Fruit fly (Drosophila melanogaster) Kc167 (cell line): ENCODE measurements around the gene Arpc5.

Experiments used
- Myc ChIP-seq: fragments of >200 bp; optimal IDR thresholded peaks from 2 replicates; lab custom pipeline; 2017; ENCODE audit warnings: missing external identifiers
- Sin3A ChIP-seq: fragments of >200 bp; optimal IDR thresholded peaks from 2 replicates; lab custom pipeline; 2018; ENCODE audit warnings: missing external identifiers
- h ChIP-seq: fragments of >200 bp; optimal IDR thresholded peaks from 3 replicates; lab custom pipeline; 2018; ENCODE audit warnings: missing external identifiers
- insv ChIP-seq: fragments of >200 bp; optimal IDR thresholded peaks from 3 replicates; lab custom pipeline; 2018; ENCODE audit warnings: missing external identifiers
- psq ChIP-seq: fragments of >200 bp; optimal IDR thresholded peaks from 2 replicates; lab custom pipeline; 2017; ENCODE audit warnings: missing external identifiers
- ttk ChIP-seq: sonication (Bioruptor generic); optimal IDR thresholded peaks from 2 replicates; lab custom pipeline; 2017; ENCODE audit warnings: missing external identifiers

Arpc5 gene

dm6 chr2L:2579669-2580351 lies at the start of gene Arpc5, which contains the start of gene ND-B17.2:
Gene Arpc5 (plus strand): TSS chr2L:2580292.
Gene ND-B17.2 (minus strand): TSS chr2L:2580172.
- no peak for TF ChIP-seq Myc
- no peak for TF ChIP-seq insv (lab: Kevin White, UChicago)
- no peak for TF ChIP-seq h (lab: Kevin White, UChicago)
- no peak for TF ChIP-seq Sin3A (lab: Kevin White, UChicago)
- no peak for TF ChIP-seq ttk (lab: Kevin White, UChicago)
- no peak for TF ChIP-seq psq

DNA sequence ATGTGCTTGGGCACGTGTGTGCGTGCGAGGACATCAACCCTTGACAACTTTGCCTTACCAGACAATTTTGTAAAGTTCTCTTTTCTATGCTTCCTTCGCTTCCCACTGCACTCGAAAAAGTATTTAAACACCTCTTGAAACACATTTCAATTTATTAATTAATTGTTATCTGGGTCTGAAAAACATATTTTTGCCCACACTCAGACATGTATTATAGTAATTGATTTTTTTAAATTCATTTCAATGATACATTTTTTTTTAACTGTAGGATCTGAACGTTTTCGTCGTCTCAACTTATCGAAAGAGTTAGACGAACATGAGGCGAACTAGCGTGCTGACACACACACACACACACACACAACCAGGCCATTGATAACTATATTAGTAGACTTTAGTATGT lies 37.6 kb upstream of the Arpc5 start:
- TF ChIP-seq psq (no peak), Myc (no peak), h (lab: Kevin White, UChicago) (no peak), ttk (lab: Kevin White, UChicago) (no peak), Sin3A (lab: Kevin White, UChicago) (no peak), insv (lab: Kevin White, UChicago) (no peak)

dm6 chr2L:2552725-2553124 lies 27.4 kb upstream of the Arpc5 start, which contains the start of gene CG3515:
Gene CG3515 (minus strand): TSS chr2L:2552825.
- TF ChIP-seq ttk (lab: Kevin White, UChicago) (no peak), h (lab: Kevin White, UChicago) (no peak), psq (no peak), Myc (no peak), insv (lab: Kevin White, UChicago) (no peak), Sin3A (lab: Kevin White, UChicago) (no peak)

DNA sequence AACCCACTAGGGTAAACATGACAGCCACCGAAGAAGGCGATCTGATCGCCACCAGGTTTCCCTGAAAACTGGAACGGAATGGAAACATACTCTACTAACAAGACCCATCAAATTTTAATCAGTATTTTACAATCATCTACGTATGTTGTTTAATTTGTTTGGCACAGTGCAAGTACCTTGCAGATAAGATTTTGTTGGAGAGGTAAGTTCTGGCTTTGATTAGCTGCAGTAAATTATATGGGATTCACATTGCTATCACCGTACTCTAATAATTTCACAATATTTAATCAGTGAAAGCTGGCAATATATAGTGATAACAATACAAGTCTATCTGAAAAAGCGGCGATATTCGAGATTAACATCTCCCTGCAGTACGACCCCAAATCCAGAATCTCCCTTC lies 15.3 kb upstream of the Arpc5 start, which contains the start of gene Cyp309a1:
Gene Cyp309a1 (minus strand): TSS at position 73 of the 400 bp plus-strand sequence.
- TF ChIP-seq h (lab: Kevin White, UChicago) (no peak), Myc (no peak), insv (lab: Kevin White, UChicago) (no peak), ttk (lab: Kevin White, UChicago) (no peak)

DNA sequence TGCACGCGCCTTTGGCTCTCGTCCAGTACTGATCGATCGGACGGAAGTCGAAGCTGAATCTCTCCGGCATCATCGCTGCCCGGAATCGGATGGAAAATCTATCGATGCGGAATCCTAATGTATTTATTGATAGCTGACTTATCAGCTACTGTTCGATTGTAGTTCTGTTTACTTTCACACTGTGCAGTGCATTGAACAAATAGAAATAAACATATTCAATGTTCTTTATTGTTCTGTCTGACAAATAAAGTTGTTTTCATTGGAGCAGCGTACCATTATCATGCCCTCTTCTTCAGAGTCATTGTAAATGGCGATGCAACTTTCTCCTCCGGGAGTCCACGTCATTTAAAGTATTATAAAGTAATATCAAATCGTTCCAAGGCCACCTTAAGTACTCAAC lies 7.2 kb upstream of the Arpc5 start, which contains the start of gene Cyp309a2:
Gene Cyp309a2 (minus strand): TSS at position 101 of the 400 bp plus-strand sequence.
- no peak for TF ChIP-seq insv (lab: Kevin White, UChicago)
- no peak for TF ChIP-seq Myc
- TF ChIP-seq ttk (lab: Kevin White, UChicago): no peak
- no peak for TF ChIP-seq psq
- TF ChIP-seq Sin3A (lab: Kevin White, UChicago): no peak
- no peak for TF ChIP-seq h (lab: Kevin White, UChicago)

DNA sequence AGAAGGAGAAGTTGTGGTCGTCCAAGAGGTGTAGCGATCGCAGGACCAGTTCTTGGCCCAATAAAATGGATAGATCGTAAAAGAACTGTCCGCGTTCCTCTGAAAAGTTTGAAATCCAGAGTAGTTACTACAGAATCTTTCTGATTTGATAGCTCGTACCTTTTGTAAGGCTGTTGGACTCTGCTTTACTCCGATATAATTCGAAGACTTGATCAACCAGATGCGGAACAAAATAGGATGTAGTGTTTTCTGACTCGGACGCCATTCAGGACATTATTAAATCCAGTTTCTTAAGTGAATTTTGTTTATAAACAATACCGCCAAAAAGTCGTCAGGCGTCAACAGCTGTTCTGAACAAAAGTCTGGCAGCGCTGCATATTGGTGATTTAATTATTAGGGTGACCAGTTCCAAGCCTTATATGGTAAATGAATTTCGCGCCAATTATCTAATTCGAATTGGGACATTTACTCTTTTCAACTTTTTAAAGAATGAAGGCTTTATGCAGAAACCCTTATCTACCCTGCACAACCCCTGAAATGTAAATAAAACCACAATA lies 5.3 kb upstream of the Arpc5 start, which contains the start of the genes Rad1 and Sws1:
Gene Rad1 (minus strand): TSS at position 336 of the 557 bp plus-strand sequence.
Gene Sws1 (minus strand): TSS at position 336 of the 557 bp plus-strand sequence.
- TF ChIP-seq psq: no peak
- TF ChIP-seq h (lab: Kevin White, UChicago): no peak
- TF ChIP-seq insv (lab: Kevin White, UChicago): no peak
- no peak for TF ChIP-seq ttk (lab: Kevin White, UChicago)
- TF ChIP-seq Sin3A (lab: Kevin White, UChicago): no peak
- TF ChIP-seq Myc: no peak

dm6 chr2L:2576565-2577360 lies 3.3 kb upstream of the Arpc5 start, which contains the start of gene insv:
Gene insv (minus strand): TSS chr2L:2576997.
- no peak for TF ChIP-seq psq
- no peak for TF ChIP-seq h (lab: Kevin White, UChicago)
- TF ChIP-seq insv (lab: Kevin White, UChicago): no peak
- TF ChIP-seq Myc: no peak
- TF ChIP-seq Sin3A (lab: Kevin White, UChicago): no peak
- no peak for TF ChIP-seq ttk (lab: Kevin White, UChicago)

DNA sequence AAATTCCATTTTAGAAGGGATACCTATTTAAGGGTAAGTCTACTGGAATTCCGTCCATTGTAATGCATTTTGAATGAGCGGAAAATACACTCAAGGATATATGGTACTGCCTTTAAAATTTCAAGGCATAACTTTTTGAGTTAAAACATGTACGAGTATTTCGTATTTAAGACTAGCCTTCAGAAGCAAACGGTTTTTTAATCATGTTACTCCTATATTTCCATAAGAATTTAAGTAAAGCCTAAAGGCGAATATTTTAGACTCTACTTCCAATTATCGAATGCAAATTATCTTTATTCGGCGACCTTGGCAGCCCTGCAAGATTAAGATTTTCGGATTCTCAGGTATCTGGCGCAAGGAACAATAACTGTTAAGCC lies 2.7 kb upstream of the Arpc5 start, which contains the start of gene Elba2:
Gene Elba2 (plus strand): TSS at position 327 of the 377 bp plus-strand sequence.
- no peak for TF ChIP-seq h (lab: Kevin White, UChicago)
- TF ChIP-seq ttk (lab: Kevin White, UChicago): no peak
- no peak for TF ChIP-seq Myc
- TF ChIP-seq Sin3A (lab: Kevin White, UChicago): no peak
- no peak for TF ChIP-seq psq
- no peak for TF ChIP-seq insv (lab: Kevin White, UChicago)

DNA sequence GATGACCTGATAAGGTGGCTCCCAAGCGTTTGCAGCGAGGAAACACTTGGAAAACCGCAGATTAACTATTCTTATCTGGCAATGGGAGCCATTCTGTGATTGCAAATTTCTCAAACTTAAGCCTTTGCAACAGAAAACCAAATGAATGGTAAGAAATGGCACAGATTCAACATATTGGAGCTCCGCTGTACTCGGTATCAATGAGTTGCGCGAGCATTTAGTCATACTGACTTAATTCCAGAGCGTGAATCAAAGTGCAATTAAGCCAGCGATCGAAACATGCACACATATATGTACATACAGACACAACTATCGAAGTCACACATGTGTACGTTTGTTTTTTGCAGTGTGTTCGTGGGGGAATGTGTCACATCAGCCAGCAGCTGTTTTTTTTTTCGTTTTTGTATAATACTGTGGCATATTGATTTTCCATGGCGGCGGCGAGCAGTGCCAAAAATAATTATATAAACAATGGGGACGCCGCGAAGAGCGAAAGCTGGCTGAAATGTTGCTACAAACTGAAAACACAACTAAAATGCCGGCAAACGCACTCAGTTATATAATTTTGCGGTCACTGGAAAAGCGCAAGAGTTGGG lies 4.5 kb downstream of the Arpc5 start:
- TF ChIP-seq ttk (lab: Kevin White, UChicago) (no peak), insv (lab: Kevin White, UChicago) (no peak)

- TF ChIP-seq h (lab: Kevin White, UChicago) (no peak), psq (no peak), ttk (lab: Kevin White, UChicago) (no peak), Sin3A (lab: Kevin White, UChicago) (no peak), insv (lab: Kevin White, UChicago) (no peak), Myc (no peak)
These were observed 5.2 kb downstream of the Arpc5 start, which contains the start of gene Drp1 for dm6 chr2L:2585285-2585684. Gene Drp1 (minus strand): TSS chr2L:2585430.

DNA sequence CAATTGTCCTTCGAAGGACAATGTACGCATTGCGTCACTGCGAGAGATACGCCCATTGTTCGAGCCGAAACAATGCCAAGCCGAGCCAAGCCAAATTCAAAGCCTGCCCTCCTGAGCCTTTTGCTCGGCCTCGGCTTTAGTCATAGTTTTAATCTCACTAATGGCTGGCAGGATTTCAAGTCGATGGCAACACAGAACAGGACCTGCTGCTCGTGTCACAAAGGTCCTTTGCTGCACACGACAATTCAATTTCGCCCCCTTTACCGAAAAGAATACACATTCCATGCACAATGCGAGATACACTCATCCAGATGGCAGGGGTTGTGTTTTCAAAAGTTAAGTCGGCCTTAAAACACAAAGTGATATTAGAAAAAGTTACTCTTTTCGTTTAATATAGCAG lies 11.5 kb downstream of the Arpc5 start, which contains the start of gene CG15394:
Gene CG15394 (plus strand): TSS at position 301 of the 400 bp plus-strand sequence.
- TF ChIP-seq ttk (lab: Kevin White, UChicago) (no peak), insv (lab: Kevin White, UChicago) (no peak), Myc (no peak), Sin3A (lab: Kevin White, UChicago) (no peak), h (lab: Kevin White, UChicago) (no peak), psq (no peak)
